Fruit fly (Drosophila melanogaster): ENCODE results near the gene RpS3A.

Gene RpS3A

DNA sequence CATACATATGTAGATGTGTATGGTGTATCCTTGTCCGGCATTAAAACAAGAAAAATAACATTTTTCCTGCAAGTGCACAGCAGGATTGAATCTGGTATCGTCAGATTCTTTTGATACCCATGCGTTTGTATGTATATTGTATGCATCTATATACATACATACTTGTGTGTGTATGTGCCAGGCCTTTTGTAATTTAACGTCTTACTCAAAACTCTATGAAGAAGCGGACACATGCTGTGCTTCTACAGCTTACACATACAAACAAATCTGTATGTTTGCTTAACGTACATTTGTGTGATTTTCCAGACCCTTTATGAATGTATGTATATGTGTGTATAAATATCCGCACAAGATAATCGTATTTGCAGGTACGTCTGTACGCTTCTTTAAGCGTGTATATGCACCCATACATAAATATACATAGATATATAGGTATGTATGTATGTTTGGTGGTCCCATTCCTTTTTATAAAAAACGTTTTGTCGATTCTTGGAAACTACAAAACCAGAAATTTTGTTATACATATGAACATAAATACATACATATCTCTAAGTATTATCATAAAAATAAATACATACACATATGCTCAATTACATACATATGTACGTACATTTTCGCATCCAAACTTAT is 8.0 kb downstream of the RpS3A start:
- TF ChIP-seq CG17801 (GFP tag; optimal IDR thresholded peaks at IDR 0.05; ENCODE audit: partially characterized antibody) = no peak

DNA sequence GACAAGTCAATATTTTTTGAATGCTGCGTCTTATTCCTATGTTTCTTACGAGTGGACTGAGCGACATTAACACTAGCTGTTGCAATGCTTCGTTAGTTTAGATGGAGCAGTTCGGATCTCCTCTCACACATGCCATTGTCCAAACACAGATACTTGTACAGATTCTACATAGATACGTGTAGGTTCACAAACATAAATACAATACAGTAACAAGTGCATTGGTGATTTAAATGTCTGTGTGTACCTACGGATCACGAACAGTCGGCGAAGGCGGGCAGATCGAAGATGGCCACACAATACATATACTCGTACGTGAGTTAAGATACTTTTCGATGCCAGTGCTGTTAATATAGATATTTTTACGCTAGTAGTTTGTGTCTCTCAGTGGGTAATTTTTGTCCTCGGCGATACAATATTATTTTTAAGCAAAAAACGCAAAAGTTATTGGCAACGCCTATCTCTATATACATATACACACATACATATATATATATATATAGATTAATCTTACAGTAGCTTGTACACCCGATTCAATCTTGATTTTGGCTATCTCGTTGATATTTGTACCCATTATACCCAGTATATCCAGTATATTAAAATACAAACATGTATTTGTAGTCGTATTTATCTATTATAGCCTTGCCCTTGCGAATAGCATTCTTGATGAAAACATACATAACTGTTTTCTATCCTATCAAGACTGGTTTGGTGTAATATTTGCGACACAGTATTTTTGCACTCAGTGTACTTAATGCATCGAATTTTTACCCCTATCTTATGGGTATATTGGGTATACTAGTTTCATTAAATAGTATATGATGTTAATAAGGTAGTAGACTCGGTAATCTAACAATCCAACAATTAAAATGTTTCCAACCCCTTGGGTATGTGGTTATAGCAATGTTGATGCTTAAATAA is 10.5 kb downstream of the RpS3A start, which contains the start of gene ci:
Gene ci (minus strand): TSS at position 800 of the 918 bp plus-strand sequence.
- no peak for TF ChIP-seq CG17801 (GFP tag; optimal IDR thresholded peaks at IDR 0.05; ENCODE audit: partially characterized antibody)

DNA sequence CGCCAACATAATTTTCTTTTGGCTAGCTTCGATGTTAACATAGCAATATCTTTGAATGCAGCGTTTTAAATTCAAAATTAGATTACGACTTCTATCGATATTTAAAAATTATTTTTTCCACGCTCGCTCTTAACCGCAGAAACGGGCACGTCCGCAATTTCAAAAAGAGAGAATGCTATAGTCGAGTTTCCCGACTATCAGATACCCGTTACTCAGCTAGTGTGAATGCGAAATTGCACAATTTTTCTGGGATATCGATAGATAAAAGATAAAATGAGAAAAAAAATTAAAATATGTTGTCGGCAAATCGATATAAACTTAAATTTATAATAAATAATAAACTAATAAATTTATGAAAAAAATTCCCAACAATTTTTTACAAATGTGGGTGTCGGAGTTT is 12.4 kb downstream of the RpS3A start:
- TF ChIP-seq CG17801 (GFP tag; optimal IDR thresholded peaks at IDR 0.05; ENCODE audit: partially characterized antibody) = no peak

- TF ChIP-seq CG17801 (GFP tag; optimal IDR thresholded peaks at IDR 0.05; ENCODE audit: partially characterized antibody) = no peak
Observed at dm6 chr4:46942-47527, 20.0 kb downstream of the RpS3A start.

DNA sequence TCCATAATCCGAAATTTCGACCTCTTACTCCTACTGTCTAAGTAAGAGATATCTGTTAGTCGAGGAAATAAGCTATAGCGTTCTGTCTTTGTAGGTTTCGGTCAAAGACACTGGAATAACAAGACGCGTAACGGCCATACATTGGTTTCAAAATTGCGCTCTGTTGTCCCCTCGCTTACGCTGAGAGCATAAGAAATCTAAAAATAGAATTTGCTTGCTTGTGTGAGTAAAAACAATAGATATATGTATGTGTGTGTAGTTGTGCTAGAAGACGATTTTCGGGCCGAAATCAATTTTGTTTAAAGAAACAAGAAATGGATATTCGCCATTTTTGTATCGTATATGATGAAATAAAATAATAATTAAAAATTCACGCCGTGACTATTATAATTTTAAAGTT is 20.5 kb downstream of the RpS3A start:
- TF ChIP-seq CG17801 (GFP tag; optimal IDR thresholded peaks at IDR 0.05; ENCODE audit: partially characterized antibody) = no peak

DNA sequence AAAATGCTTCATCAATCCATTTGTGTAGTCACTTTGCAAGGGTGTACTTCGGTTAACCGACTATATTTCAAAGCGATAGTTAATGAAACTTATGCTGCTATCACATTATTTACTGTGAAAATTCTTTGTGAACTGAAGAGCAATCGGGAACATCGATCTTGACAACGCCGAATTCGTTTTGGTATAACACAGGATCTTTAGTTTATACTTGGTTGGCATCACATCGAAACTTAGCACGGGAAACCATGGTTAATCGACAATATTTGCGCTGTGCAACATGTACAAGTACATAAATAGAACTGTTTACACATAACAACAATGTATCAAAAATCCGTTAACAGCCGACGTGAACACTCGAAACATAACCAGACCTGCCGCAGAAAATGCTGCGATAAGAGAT is 22.2 kb downstream of the RpS3A start:
- no peak for TF ChIP-seq CG17801 (GFP tag; optimal IDR thresholded peaks at IDR 0.05; ENCODE audit: partially characterized antibody)

- no peak for TF ChIP-seq CG17801 (GFP tag; optimal IDR thresholded peaks at IDR 0.05; ENCODE audit: partially characterized antibody)
Observed at dm6 chr4:43936-44260, 23.1 kb downstream of the RpS3A start.

DNA sequence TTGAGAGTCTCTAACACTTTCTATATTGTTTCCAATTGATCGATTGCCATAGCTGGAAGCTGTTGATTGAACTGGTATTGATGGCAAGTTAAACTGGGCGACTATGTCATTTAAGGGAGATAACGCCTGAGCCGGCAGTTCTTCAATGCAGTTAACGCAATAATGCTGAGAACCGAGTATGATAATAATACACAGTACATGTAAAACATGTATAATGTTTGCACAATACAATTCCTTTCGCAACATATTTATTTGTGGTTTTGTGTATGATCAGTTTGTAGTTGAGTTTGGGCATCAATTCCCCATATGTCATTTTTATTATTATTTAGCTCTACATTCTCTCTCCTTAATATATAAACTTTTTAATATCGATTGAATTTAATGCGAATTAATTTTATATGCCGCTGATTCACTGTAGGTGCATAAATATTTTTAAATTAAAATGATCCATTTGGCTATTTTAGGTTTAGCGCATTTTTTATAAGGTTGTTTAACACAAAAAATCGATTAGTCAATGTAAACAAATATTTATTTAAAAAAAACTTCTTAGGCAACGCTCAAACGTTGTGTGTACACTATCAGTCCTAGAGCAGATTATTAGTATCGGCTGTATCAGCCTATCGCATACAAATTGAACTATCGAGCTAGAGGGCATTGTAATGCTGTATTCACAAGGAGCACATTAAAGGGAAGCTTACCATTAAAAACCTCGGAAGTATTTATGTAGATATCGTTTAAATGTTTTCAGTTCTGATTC is 23.6 kb downstream of the RpS3A start, which contains the start of gene PlexB:
Gene PlexB (minus strand): TSS at position 600 of the 757 bp plus-strand sequence.
- no peak for TF ChIP-seq CG17801 (GFP tag; optimal IDR thresholded peaks at IDR 0.05; ENCODE audit: partially characterized antibody)

- no peak for TF ChIP-seq CG17801 (GFP tag; optimal IDR thresholded peaks at IDR 0.05; ENCODE audit: partially characterized antibody)
Observed at dm6 chr4:42352-42751, 24.7 kb downstream of the RpS3A start.
